Fruit fly (Drosophila melanogaster): Measurements from ENCODE around the gene CG46310.

- TF ChIP-seq Hr38 (GFP tag; optimal IDR thresholded peaks at IDR 0.05) (no peak), spab (GFP tag; optimal IDR thresholded peaks at IDR 0.05) (no peak), CG6808 (GFP tag; optimal IDR thresholded peaks at IDR 0.05) (no peak), Lpt (GFP tag; optimal IDR thresholded peaks at IDR 0.05) (no peak), CG1621 (tag; optimal IDR thresholded peaks at IDR 0.05) (no peak), CG10669 (GFP tag; optimal IDR thresholded peaks at IDR 0.05) (no peak), CG8119 (GFP tag; IDR thresholded peaks at IDR 0.05) (no peak), Met (GFP tag; optimal IDR thresholded peaks at IDR 0.05) (no peak), OdsH (GFP tag; optimal IDR thresholded peaks at IDR 0.05) (no peak), fd59A (GFP tag; optimal IDR thresholded peaks at IDR 0.05) (no peak)
Observed at dm6 chr3R:23145681-23146080, 28.0 kb upstream of the CG46310 start.
